Fruit fly (Drosophila melanogaster): ENCODE data around the gene Proc.
A peak's percentile ranks its signal among the peaks of the same experiment; 100 is the strongest.

Gene Proc

DNA sequence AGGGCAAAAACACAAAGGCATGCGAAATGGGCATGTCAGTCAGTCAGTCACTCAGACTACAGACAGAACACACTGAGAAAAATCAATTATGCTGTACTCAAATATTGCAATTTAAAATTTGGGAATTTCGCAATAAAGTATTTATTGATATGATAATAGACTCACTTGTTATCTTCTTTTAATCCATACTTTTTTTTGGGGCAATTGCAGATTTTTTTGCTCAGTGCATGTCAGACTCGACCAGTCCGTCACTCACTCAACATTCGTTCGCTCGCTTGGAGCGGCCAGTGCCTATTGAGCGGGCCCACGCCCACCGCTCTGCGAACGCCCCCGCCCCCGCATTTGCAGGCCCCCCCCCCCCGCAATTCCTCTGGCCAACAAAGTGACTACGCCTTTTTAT, 45.1 kb upstream of the Proc start (continued):
- no peak for TF ChIP-seq CG12071 (GFP tag; optimal IDR thresholded peaks at IDR 0.05)
- TF ChIP-seq nerfin-1 (tag; optimal IDR thresholded peaks at IDR 0.05) = no peak
- TF ChIP-seq twi (tag; optimal IDR thresholded peaks at IDR 0.05) = peak; percentile 10
- no peak for TF ChIP-seq hth (optimal IDR thresholded peaks at IDR 0.05)
- peak; percentile 26 for TF ChIP-seq Nf-YB (GFP tag; optimal IDR thresholded peaks at IDR 0.05)
- TF ChIP-seq pum (GFP tag; optimal IDR thresholded peaks at IDR 0.05) = peak; percentile 59
- peak; percentile 25 for TF ChIP-seq Bdp1 (GFP tag; optimal IDR thresholded peaks at IDR 0.05)
- peak; percentile 84 for TF ChIP-seq H2.0 (GFP tag; IDR thresholded peaks at IDR 0.05)
- no peak for TF ChIP-seq CG14860 (GFP tag; IDR thresholded peaks at IDR 0.05; ENCODE audit: partially characterized antibody)
- peak; percentile 54; the same call in 1 of the 2 replicates for TF ChIP-seq ssp (GFP tag; IDR thresholded peaks at IDR 0.05)
- TF ChIP-seq CrebB (tag; optimal IDR thresholded peaks at IDR 0.05) = peak; percentile 17
- peak; percentile 61; the same call in 1 of the 3 replicates for TF ChIP-seq C15 (GFP tag; IDR thresholded peaks at IDR 0.05)
- TF ChIP-seq Atf-2 (GFP tag; optimal IDR thresholded peaks at IDR 0.05) = peak; percentile 26
- TF ChIP-seq exex (tag; optimal IDR thresholded peaks at IDR 0.05) = no peak
- peak; percentile 44 for TF ChIP-seq nom (GFP tag; optimal IDR thresholded peaks at IDR 0.05)
- peak; percentile 77 for TF ChIP-seq ap (GFP tag; IDR thresholded peaks at IDR 0.05)
- TF ChIP-seq bab2 (GFP tag; optimal IDR thresholded peaks at IDR 0.05) = no peak
- peak; percentile 30 for TF ChIP-seq CG11723 (GFP tag; optimal IDR thresholded peaks at IDR 0.05)
- peak; percentile 68 for TF ChIP-seq Aef1 (GFP tag; IDR thresholded peaks at IDR 0.05)
- peak; percentile 85 for TF ChIP-seq esg (GFP tag; conservative IDR thresholded peaks at IDR 0.05)
- TF ChIP-seq CG6272 (GFP tag; IDR thresholded peaks at IDR 0.05) = peak; percentile 54; the same call in 1 of the 2 replicates
- TF ChIP-seq crol (GFP tag; IDR thresholded peaks at IDR 0.05) = peak; percentile 66
- TF ChIP-seq Six4 (GFP tag; optimal IDR thresholded peaks at IDR 0.05) = peak; percentile 9
- peak; percentile 79 for TF ChIP-seq CG14441 (GFP tag; IDR thresholded peaks at IDR 0.05)
- TF ChIP-seq CG8281 (tag; optimal IDR thresholded peaks at IDR 0.05) = no peak
- TF ChIP-seq knrl (GFP tag; IDR thresholded peaks at IDR 0.05; ENCODE audit: partially characterized antibody) = no peak
- TF ChIP-seq CG17385 (GFP tag; optimal IDR thresholded peaks at IDR 0.05) = peak; percentile 74
- no peak for TF ChIP-seq CG33213 (GFP tag; optimal IDR thresholded peaks at IDR 0.05)
- no peak for TF ChIP-seq rib (GFP tag; IDR thresholded peaks at IDR 0.05)
- TF ChIP-seq CG7786 (GFP tag; optimal IDR thresholded peaks at IDR 0.05) = peak; percentile 59
- no peak for TF ChIP-seq CG2712 (tag; optimal IDR thresholded peaks at IDR 0.05)
- TF ChIP-seq D (optimal IDR thresholded peaks at IDR 0.05) = no peak
- TF ChIP-seq D (GFP tag; optimal IDR thresholded peaks at IDR 0.05) = peak; percentile 44
- TF ChIP-seq Dip3 (GFP tag; optimal IDR thresholded peaks at IDR 0.05) = peak; percentile 45
- TF ChIP-seq phol (tag; optimal IDR thresholded peaks at IDR 0.05) = peak; percentile 9
- no peak for TF ChIP-seq BtbVII (GFP tag; optimal IDR thresholded peaks at IDR 0.05)
- TF ChIP-seq eve (GFP tag; optimal IDR thresholded peaks at IDR 0.05) = peak in 1 of 2 experiments; percentile 20
- TF ChIP-seq Usf (GFP tag; optimal IDR thresholded peaks at IDR 0.05) = no peak
- peak; percentile 19 for TF ChIP-seq CG13296 (GFP tag; optimal IDR thresholded peaks at IDR 0.05)
- peak; percentile 81 for TF ChIP-seq CG9817 (tag; optimal IDR thresholded peaks at IDR 0.05)
- TF ChIP-seq HmgZ (tag; optimal IDR thresholded peaks at IDR 0.05) = peak; percentile 49
- no peak for TF ChIP-seq pb (GFP tag; optimal IDR thresholded peaks at IDR 0.05)
- peak; percentile 39 for TF ChIP-seq HHEX (GFP tag; optimal IDR thresholded peaks at IDR 0.05)
- TF ChIP-seq Lim3 (GFP tag; IDR thresholded peaks at IDR 0.05) = no peak
- no peak for TF ChIP-seq kah (GFP tag; optimal IDR thresholded peaks at IDR 0.05)
- no peak for TF ChIP-seq eyg (GFP tag; optimal IDR thresholded peaks at IDR 0.05)
- no peak for TF ChIP-seq Nf-YC (tag; optimal IDR thresholded peaks at IDR 0.05)
- TF ChIP-seq trem (tag; optimal IDR thresholded peaks at IDR 0.05) = no peak
- no peak for TF ChIP-seq Dp (GFP tag; optimal IDR thresholded peaks at IDR 0.05)
- peak; percentile 63; the same call in 2 of the 3 replicates for TF ChIP-seq CG3726 (GFP tag; IDR thresholded peaks at IDR 0.05)
- no peak for TF ChIP-seq CG9727 (GFP tag; optimal IDR thresholded peaks at IDR 0.05)
- peak; percentile 71 for TF ChIP-seq NfI (GFP tag; optimal IDR thresholded peaks at IDR 0.05)

All from whole organism, embryonic.